Fruit fly (Drosophila melanogaster) ovary, adult (tissue): ENCODE results near the gene SMC6.

Experiments used
- CG17801 ChIP-seq: fragments of 200-800 bp; optimal IDR thresholded peaks from 2 replicates; lab custom pipeline; 2019; ENCODE audit warnings: missing biosample characterization, mild to moderate bottlenecking, missing genetic modification characterization, moderate library complexity; ENCODE audit not compliant: partially characterized antibody

SMC6 gene

DNA sequence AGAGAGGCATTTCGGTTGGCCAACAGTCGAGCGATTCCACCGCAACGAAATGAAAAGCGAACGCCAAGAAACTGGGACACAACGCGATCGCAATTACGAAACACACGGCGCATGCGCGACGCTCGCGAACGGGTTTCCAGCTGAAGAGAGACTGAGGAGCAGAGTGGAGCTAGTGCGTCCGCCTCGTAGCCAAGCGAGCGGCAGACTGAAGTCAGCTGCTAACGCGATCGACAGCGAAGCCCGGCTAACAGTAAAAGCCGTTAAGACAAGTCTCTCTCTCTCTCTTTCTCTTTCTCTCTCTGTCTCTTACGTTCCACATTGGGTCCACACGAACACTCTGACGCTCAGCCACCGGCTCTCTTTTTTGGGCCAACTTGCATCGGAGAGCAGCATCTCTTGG lies 25.3 kb upstream of the SMC6 start, which contains the start of gene CG17786:
Gene CG17786, minus strand, starts transcription at position 154 of the 400 bp plus-strand sequence.
- no peak for TF ChIP-seq CG17801 (GFP tag; lab: Kevin White, UChicago)

DNA sequence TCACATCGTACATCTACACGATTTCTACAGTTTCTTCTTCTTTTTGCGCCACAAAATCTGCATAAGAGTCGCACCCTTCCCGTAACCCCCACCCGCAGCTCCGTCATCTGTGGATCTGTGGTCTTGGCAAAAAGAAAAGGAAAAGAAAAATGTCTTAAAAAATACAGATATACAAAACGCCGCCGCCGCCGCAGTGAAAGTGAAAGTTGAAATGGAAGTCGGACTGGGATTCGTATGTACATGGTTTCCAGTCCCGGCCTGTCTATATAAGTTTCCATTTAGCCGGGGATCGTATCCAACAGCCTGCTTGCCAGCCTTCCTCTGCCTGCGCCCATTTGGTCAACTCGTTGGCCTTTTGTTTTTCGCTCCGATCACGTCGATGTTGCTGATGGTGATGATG lies 22.8 kb upstream of the SMC6 start:
- TF ChIP-seq CG17801 (GFP tag; lab: Kevin White, UChicago) = no peak

DNA sequence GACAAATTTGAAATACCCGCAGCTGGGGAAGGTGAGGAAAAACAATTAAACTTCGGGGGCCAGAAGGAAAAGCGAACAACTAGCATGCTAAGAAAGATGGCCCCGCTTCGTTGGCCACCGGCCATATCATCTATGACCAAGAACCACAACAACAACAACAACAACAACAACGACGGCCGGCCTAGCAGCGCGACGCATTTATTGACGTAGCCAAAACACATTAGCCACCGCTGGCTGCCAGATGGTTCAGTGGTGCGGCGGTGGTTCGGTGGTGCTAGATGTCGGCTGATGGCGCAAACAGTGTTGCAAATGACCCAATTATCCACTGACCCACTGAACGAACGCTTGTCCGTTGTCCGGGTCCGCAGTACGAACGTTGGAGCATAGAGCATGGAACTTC lies 20.4 kb upstream of the SMC6 start:
- TF ChIP-seq CG17801 (GFP tag; lab: Kevin White, UChicago) = no peak

DNA sequence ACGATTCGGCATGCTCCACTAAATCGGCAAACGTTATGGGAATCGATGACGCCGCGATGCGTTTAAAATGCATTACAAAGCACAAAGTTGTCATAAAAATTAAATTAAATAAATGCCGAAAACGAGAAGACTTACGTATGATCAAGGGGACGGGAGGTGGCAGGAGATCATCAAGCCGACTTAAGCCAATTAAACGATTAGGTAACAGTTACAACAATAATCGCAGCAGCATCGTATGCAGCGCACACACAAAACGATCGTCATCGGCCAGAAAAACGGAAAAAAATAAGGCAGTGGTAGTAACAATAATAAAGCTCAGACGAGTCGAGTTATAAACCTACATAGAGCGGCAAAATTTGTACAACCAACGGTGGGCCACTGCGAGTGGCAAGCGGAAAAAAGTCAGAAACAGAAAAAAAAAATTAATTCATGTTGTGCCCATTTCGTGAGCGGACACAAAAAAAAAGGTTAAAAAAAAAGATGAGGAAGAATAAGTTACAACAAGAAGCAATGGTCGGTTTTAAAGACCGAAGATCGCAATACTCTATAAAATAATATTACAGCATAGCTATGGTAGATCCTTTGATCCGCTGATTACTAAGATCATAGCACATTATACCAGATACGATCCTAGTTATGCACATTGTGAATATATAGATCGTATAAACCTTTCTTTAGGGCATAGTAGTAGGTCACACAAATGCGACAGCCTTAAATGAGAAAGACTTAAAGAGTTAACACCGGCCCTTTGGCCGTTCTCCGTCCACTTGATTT lies 13.3 kb upstream of the SMC6 start:
- TF ChIP-seq CG17801 (GFP tag; lab: Kevin White, UChicago) = no peak

DNA sequence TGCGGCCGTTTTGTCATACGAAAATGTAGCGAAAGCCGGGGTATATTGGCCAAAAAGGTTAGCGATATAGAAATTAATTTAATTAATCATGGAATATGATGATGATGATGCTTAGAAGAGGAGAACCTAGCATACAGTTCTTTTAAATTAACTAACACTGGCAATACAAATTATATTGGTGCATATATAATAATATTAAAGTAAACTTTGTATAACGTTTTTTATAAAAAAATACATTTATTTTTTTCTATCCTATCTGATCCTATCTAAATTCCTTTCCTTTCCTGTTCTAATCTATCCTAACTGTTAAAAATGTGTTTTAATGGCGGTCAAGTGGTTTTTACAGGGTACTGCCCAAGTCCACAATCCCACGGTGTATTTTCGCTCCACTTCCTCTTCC lies 12.7 kb upstream of the SMC6 start:
- TF ChIP-seq CG17801 (GFP tag; lab: Kevin White, UChicago) = no peak

DNA sequence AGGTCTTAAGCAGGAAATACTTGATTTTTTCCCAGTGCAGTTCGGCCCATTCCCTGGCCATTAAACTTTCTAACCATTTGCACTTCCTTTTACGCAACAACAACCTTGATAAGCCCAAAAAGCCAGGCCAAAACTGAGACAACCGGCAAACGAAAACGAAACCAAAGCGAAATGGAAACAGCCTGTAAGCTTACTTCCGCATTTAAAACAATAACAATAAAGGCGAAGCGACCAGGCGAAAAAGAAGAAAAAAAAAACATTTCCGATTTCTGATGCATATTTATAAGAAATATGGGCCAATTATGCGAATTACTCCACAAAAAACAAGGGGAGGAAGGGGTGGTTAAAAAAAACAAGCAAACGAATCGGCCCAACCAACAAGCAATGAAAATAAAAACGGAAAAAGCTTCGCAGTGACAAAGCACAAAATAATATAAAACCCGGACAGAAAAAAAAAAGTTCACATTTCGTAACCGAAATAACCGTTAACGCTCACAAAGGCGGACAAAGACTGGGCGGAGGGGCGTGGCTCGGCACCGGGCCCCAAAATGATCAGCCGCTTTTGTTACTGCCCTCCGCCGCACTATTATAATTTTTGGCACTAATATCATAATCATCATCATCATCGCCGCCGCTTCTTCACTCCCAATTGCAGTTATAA lies 12.1 kb upstream of the SMC6 start:
- TF ChIP-seq CG17801 (GFP tag; lab: Kevin White, UChicago) = peak; percentile 18

DNA sequence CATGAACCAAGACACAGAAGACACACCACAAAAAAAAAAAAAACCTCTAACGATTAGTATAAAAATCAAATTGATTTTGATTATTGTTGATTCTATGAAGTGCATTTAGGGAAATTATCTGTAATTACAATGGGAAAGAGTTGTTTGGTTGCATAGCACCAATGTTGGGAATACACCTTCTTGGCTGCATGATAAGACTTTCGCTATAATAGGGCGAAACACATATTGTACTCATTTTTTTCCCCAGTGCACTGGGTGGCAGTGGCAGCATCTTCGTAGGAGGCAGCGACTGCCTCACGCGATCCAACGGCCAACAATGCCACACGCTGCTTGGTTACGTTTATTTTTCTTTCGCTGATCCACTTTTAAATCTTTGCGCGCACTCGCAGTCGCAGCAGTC lies 10.8 kb upstream of the SMC6 start:
- no peak for TF ChIP-seq CG17801 (GFP tag; lab: Kevin White, UChicago)

DNA sequence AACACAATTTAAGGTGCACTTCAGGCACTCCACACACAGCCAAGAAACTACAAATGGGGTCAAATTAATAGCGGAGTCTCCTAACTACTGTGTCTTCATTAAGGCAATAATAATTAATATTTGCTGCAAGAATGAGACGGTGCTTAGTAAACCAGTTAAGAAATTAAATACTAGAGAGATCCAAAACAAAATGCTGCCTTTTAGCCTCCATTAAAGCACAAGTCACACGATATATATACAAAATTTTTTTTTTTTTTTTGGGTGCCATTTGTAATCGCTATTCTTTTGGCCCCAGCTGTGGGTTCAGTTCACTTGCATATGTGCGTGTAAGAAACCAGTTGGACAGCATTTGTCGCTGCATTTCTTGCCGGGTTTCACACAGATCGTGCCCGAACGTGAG lies 10.2 kb upstream of the SMC6 start:
- TF ChIP-seq CG17801 (GFP tag; lab: Kevin White, UChicago) = no peak

DNA sequence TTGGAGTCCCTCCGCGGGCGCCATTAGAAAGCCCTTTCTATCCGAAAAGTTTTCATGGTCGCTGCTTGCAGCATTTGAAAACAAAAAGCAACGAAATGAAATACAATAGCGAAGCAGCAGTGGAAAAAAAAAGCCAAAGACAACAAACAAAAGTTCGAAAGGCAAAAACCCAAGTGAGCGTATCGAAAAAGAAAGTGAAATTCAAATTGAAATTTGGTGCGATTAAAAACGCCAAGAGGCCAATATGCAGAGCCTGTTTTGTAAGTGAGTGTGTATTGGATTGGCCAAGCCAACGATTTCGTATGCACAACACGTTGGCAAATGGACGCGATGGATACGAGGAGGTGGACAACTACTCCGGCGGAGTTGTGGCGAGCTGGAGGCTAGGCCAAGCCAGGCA lies 9.5 kb upstream of the SMC6 start:
- TF ChIP-seq CG17801 (GFP tag; lab: Kevin White, UChicago) = no peak

DNA sequence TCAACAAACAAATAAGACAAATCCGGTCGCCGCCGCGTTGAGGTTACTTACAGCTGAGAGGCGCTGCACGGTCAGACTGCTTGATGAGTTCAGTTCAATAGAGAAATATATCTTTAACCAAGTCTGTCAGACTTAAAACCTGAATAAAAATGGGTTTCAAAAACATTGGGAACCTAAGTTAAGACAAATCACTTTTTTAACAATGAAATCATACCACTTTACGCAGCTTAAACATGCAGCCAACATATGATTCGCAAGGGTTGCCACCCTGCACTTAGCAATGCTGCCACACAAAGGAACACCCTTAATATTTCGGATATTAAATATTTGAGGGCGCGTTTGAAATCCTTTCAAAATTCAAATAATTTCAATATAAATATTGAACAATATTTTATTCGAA lies 4.6 kb downstream of the SMC6 start, which contains the start of gene CG5515:
Gene CG5515, minus strand, starts transcription at position 278 of the 400 bp plus-strand sequence.
- TF ChIP-seq CG17801 (GFP tag; lab: Kevin White, UChicago) = peak; percentile 92

DNA sequence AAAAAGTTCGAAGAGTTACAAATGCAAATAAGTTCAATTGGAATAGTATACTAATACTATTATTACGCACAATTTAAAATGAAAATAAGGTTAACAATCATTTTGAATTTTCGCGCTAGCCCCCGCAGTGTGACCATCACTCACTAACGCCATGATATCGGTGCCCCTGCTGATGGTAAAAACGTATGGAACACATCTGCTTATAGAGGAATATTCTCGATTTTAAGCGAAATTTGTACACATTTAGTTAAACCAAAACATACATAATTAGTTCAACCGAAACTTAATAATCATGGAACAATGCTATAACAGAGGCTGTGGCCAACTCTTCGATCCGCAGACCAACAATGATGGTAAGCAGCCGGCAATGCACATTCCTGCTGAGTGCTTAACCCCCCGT lies 7.0 kb downstream of the SMC6 start, which contains the start of gene mora:
Gene mora, plus strand, starts transcription at position 172 of the 400 bp plus-strand sequence.
- no peak for TF ChIP-seq CG17801 (GFP tag; lab: Kevin White, UChicago)

DNA sequence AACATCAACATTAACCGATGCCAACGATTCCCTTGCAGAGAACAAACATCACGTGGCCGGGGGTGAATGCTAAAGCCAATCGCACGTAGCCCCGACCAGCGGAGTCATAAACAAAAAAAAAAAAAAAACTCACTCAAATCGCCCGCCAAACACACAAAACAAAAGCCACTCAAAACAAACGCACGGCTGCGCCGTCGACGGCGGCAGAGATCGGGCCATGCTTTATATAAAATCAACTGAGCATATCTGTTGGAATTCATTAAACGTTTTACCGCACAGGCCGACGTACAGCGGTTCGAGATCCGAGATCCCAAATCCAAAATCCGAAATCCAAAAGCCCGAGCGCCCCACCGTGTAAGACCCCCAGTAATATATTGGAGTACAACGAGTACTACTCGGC lies 20.8 kb downstream of the SMC6 start, which contains the start of gene CG13606:
Gene CG13606, plus strand, starts transcription at position 250 of the 400 bp plus-strand sequence.
- no peak for TF ChIP-seq CG17801 (GFP tag; lab: Kevin White, UChicago)

DNA sequence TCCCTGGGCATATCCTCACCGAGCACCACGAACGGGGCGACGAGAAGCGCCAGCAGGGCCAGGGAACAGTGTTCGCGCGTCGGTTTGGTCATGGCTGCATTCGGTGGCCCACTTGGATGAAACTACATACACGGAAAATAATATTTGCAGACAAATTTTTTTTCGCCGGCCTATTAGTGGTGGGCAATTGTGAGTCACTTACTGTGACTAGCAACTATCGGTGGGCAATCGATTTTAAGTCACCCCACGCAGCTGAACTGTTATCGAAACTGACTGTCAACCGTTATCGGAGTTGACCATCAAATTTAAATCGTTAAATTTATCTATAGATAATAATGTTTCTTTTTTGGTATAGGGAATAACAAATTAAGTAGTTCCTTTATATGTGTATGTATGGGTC lies 23.9 kb downstream of the SMC6 start, which contains the start of gene CG5510:
Gene CG5510, minus strand, starts transcription at position 201 of the 400 bp plus-strand sequence.
- peak; percentile 60 for TF ChIP-seq CG17801 (GFP tag; lab: Kevin White, UChicago)

DNA sequence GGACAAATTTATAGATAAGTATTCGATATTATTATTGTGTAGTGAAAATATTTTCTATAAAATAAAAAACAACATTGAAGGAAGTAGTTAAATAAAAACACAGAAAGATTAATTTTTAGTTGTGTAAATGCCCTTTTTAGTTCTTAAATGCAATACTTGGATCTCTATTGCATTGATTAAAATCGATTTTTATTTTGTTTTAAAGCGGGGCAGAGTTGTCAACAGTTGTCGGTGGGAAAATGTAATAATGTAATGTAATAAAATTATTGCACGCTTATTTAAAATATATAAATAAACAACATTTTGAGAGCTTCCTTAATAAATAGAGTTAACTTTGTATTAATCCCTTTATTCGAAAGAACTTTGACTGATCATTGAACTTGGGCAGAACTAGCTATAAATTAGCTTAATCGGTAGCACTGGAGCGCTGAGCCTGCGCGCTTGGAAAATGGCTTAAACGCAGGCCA lies 29.6 kb downstream of the SMC6 start, which contains the start of gene Apc2:
Gene Apc2, plus strand, starts transcription at position 411 of the 467 bp plus-strand sequence.
- TF ChIP-seq CG17801 (GFP tag; lab: Kevin White, UChicago) = peak; percentile 50

DNA sequence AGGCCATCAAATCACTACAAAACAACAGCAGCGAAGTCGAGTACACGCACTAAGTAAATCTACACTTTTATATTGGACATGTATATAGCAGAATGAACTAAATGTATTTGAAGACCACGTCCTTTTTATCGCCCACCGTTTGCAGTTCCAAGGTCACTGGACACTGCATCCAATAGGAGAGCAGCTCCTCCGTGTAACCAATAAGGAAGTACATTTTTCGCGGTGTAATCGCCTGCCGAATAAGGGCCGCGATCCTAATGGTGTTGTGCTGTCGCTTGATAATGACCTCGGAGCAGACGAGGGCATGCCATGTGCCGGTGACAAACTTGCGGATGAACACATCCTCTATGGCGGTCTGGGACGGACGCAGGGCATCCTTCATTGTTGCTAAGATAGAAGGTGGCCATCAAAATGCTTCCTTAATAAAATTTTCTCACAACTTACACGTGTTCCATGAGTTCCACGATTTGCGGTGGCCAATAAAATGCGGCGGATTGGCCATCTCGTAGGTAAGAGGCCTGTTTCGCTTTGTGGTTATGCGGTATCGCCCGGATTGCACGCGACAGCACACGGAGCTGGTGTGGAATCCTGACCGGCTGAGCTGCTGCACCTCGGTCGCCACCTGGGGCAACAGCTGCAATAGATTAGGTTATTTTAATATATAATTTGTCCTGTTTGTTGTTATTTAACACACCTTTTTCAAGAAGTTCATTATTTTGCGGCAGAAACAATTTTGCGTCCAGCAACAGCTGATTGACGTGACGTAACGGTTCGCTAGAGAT lies 30.3 kb downstream of the SMC6 start, which contains the start of gene mRpS24:
Gene mRpS24, minus strand, starts transcription at position 772 of the 782 bp plus-strand sequence.
- TF ChIP-seq CG17801 (GFP tag; lab: Kevin White, UChicago) = no peak
